Fruit fly (Drosophila melanogaster): ENCODE measurements around the gene nej.

Gene nej

dm6 chrX:9687623-9688022, 757 bp upstream of the nej start (continued):
- TF ChIP-seq CG6791 (GFP tag; IDR thresholded peaks at IDR 0.05; ENCODE audit: partially characterized antibody), result 0 out of 3 replicates have a peak, but pooled peaks have one; percentile 46
- peak; percentile 99 for TF ChIP-seq CTCF (GFP tag; optimal IDR thresholded peaks at IDR 0.05)
- peak; percentile 97 for TF ChIP-seq CG6854 (GFP tag; optimal IDR thresholded peaks at IDR 0.05)
- TF ChIP-seq ATbp (GFP tag; optimal IDR thresholded peaks at IDR 0.05), result peak; percentile 93
- peak; percentile 87 for TF ChIP-seq ewg (GFP tag; optimal IDR thresholded peaks at IDR 0.05)
- TF ChIP-seq CG4404 (GFP tag; IDR thresholded peaks at IDR 0.05), result peak; percentile 72
- TF ChIP-seq Hsf (GFP tag; optimal IDR thresholded peaks at IDR 0.05), result peak; percentile 90
- TF ChIP-seq CG16863 (GFP tag; optimal IDR thresholded peaks at IDR 0.05), result peak; percentile 75
- TF ChIP-seq CG14667 (GFP tag; IDR thresholded peaks at IDR 0.05), result peak; percentile 81
- TF ChIP-seq Hmr (GFP tag; optimal IDR thresholded peaks at IDR 0.05), result peak; percentile 97
- peak; percentile 93 for TF ChIP-seq CG6689 (GFP tag; IDR thresholded peaks at IDR 0.05)
- peak; percentile 92 for TF ChIP-seq Ada2b (GFP tag; IDR thresholded peaks at IDR 0.05)
- peak; percentile 88 for TF ChIP-seq CG11093 (GFP tag; IDR thresholded peaks at IDR 0.05)
- TF ChIP-seq jumu (GFP tag; optimal IDR thresholded peaks at IDR 0.05), result peak; percentile 71
- peak; percentile 72 for TF ChIP-seq tx (GFP tag; optimal IDR thresholded peaks at IDR 0.05)
- TF ChIP-seq CG9437 (GFP tag; optimal IDR thresholded peaks at IDR 0.05), result peak; percentile 86
- TF ChIP-seq klu (GFP tag; IDR thresholded peaks at IDR 0.05), result peak; percentile 85
- TF ChIP-seq lov (optimal IDR thresholded peaks at IDR 0.05), result no peak
- TF ChIP-seq lov (GFP tag; IDR thresholded peaks at IDR 0.05), result peak; percentile 95
- no peak for TF ChIP-seq hkb (optimal IDR thresholded peaks at IDR 0.05)
- peak; percentile 97 for TF ChIP-seq hkb (GFP tag; IDR thresholded peaks at IDR 0.05)
- TF ChIP-seq Hr51 (GFP tag; optimal IDR thresholded peaks at IDR 0.05), result peak; percentile 89 to 97
- no peak for TF ChIP-seq Scr (GFP tag; IDR thresholded peaks at IDR 0.05; ENCODE audit: partially characterized antibody)
- TF ChIP-seq tup (GFP tag; optimal IDR thresholded peaks at IDR 0.05), result peak; percentile 76
- peak; percentile 93 for TF ChIP-seq CG7372 (GFP tag; IDR thresholded peaks at IDR 0.05)
- peak; percentile 83 for TF ChIP-seq CG8281 (tag; optimal IDR thresholded peaks at IDR 0.05)
- no peak for TF ChIP-seq corto (GFP tag; optimal IDR thresholded peaks at IDR 0.05)
- no peak for TF ChIP-seq Tbp (GFP tag; optimal IDR thresholded peaks at IDR 0.05)
- peak; percentile 57 for TF ChIP-seq pfk (GFP tag; optimal IDR thresholded peaks at IDR 0.05)
- TF ChIP-seq gt (GFP tag; IDR thresholded peaks at IDR 0.05), result peak; percentile 70
- peak; percentile 64 for TF ChIP-seq CHES-1-like (GFP tag; optimal IDR thresholded peaks at IDR 0.05)
- TF ChIP-seq D19B (GFP tag; optimal IDR thresholded peaks at IDR 0.05), result peak; percentile 89
- TF ChIP-seq kay (GFP tag; optimal IDR thresholded peaks at IDR 0.05), result peak; percentile 81
- TF ChIP-seq chinmo (GFP tag; IDR thresholded peaks at IDR 0.05; ENCODE audit: partially characterized antibody), result no peak
- peak; percentile 93 for TF ChIP-seq kah (GFP tag; optimal IDR thresholded peaks at IDR 0.05)
- TF ChIP-seq NfI (GFP tag; optimal IDR thresholded peaks at IDR 0.05), result peak; percentile 95
- peak; percentile 94 for TF ChIP-seq gce (GFP tag; IDR thresholded peaks at IDR 0.05)
- TF ChIP-seq MESR4 (GFP tag; optimal IDR thresholded peaks at IDR 0.05), result peak; percentile 40
- no peak for TF ChIP-seq D (optimal IDR thresholded peaks at IDR 0.05)
- TF ChIP-seq D (GFP tag; optimal IDR thresholded peaks at IDR 0.05), result peak; percentile 93
- peak; percentile 32 for TF ChIP-seq gfzf (GFP tag; optimal IDR thresholded peaks at IDR 0.05)
- TF ChIP-seq Nf-YB (GFP tag; optimal IDR thresholded peaks at IDR 0.05), result peak; percentile 86
- TF ChIP-seq onecut (GFP tag; IDR thresholded peaks at IDR 0.05), result peak; percentile 92
- peak; percentile 76; the same call in 1 of the 2 replicates for TF ChIP-seq dati (GFP tag; IDR thresholded peaks at IDR 0.05)
- peak; percentile 75 for TF ChIP-seq CG10321 (GFP tag; IDR thresholded peaks at IDR 0.05)
- TF ChIP-seq lmd (GFP tag; IDR thresholded peaks at IDR 0.05), result peak; percentile 93
- TF ChIP-seq CG2116 (GFP tag; optimal IDR thresholded peaks at IDR 0.05), result peak; percentile 84
- peak; percentile 92 for TF ChIP-seq CG4424 (GFP tag; optimal IDR thresholded peaks at IDR 0.05)
- peak; percentile 82 for TF ChIP-seq exex (tag; optimal IDR thresholded peaks at IDR 0.05)
- TF ChIP-seq Atf6 (GFP tag; IDR thresholded peaks at IDR 0.05), result peak; percentile 97
- TF ChIP-seq CG17829 (tag; optimal IDR thresholded peaks at IDR 0.05), result peak; percentile 97
- TF ChIP-seq Fer3 (tag; optimal IDR thresholded peaks at IDR 0.05), result peak; percentile 96

Data from whole organism, embryonic.